Worm (Caenorhabditis elegans) whole organism, L4/young adult: Measurements from ENCODE around the gene C46A5.1.

Experiments
- dao-5 ChIP-seq: sonication (generic microtip); optimal IDR thresholded peaks from 2 replicates; lab custom pipeline; 2016; ENCODE audit warnings: missing genotype, missing genetic modification characterization, moderate library complexity, missing compliant biosample characterization
- him-1 ChIP-seq: sonication (generic microtip); optimal IDR thresholded peaks from 2 replicates; lab custom pipeline; 2016; ENCODE audit warnings: missing genotype, missing genetic modification reagents, missing genetic modification characterization, missing compliant biosample characterization

ce11 chrIV:7759527-7759926 lies 4.2 kb upstream of the C46A5.1 start, which contains the start of gene dsb-3:
- no peak for TF ChIP-seq dao-5 (tag; lab: Kevin White, UChicago)
- no peak for TF ChIP-seq him-1 (tag; lab: Kevin White, UChicago)
